Fruit fly (Drosophila melanogaster) whole organism, pupa: Measurements from ENCODE around the gene xmas.

Experiments
- CG13204 ChIP-seq: fragments of 200-800 bp; sonication (Bioruptor generic); optimal IDR thresholded peaks from 2 replicates; lab custom pipeline; 2018; ENCODE audit warnings: missing biosample characterization, mild to moderate bottlenecking, missing genetic modification characterization, moderate library complexity
- CG4496 ChIP-seq: fragments of 200-800 bp; sonication (Bioruptor generic); IDR thresholded peaks from 3 replicates; pipeline ENCODE4 v1.3.6; 2022; ENCODE audit warnings: missing biosample characterization, missing genetic modification characterization
- D1 ChIP-seq: fragments of 200-800 bp; sonication (Bioruptor generic); optimal IDR thresholded peaks from 2 replicates; lab custom pipeline; 2018; ENCODE audit warnings: missing biosample characterization, mild to moderate bottlenecking, missing genetic modification characterization, moderate library complexity
- Ets98B ChIP-seq: fragments of 200-800 bp; sonication (Bioruptor generic); IDR thresholded peaks from 2 replicates; pipeline ENCODE4 v1.3.6; 2022; ENCODE audit warnings: missing biosample characterization, missing genetic modification characterization
- gl ChIP-seq: fragments of 200-800 bp; sonication (Bioruptor generic); optimal IDR thresholded peaks from 2 replicates; lab custom pipeline; 2018; ENCODE audit warnings: missing biosample characterization, mild to moderate bottlenecking, missing genetic modification characterization

DNA sequence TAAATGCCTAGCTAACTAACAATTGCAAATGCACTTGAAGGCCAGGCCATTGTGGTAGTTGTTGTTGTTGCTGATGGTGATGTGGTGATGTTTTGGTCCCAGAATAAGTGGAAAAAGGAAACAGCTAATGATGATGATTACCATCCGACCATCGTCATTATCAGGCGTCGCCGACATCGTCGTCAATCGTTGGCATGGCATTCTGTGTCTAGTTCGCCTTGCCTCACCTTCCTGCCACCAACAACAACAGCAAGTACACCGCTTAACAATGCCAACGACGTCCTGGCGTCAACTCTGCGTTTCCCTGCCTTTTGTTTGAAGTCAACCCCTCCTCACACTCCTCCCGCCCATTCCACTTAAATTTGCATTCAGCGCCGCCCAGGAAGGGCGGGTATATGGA lies 18.5 kb upstream of the xmas start:
- TF ChIP-seq CG13204 (GFP tag; lab: Kevin White, UChicago) (no peak), Ets98B (GFP tag; lab: Robert Waterston, UW) (no peak), CG4496 (GFP tag; lab: Robert Waterston, UW) (no peak), D1 (no peak), gl (tag; lab: Kevin White, UChicago) (no peak)
